Worm (Caenorhabditis elegans) whole organism, midembryonic: ENCODE data around the gene ZC477.7.

Experiments used
- T22C8.4 ChIP-seq: fragments of 200-800 bp; sonication (Bioruptor generic); IDR thresholded peaks from 2 replicates; pipeline ENCODE4 v1.3.6; 2022; ENCODE audit warnings: missing genetic modification characterization, missing compliant biosample characterization
- cog-1 ChIP-seq: sonication (generic microtip); optimal IDR thresholded peaks from 2 replicates; lab custom pipeline; 2016; ENCODE audit warnings: missing genetic modification characterization, missing compliant biosample characterization
- flt-1 ChIP-seq: fragments of 200-800 bp; sonication (Bioruptor generic); IDR thresholded peaks from 2 replicates; pipeline ENCODE4 v1.3.6; 2022; ENCODE audit warnings: missing genetic modification characterization, missing compliant biosample characterization
- klf-2 ChIP-seq: fragments of 200-800 bp; sonication (Bioruptor generic); conservative IDR thresholded peaks from 2 replicates; pipeline ENCODE4 v1.3.6; 2022; ENCODE audit warnings: missing genetic modification reagents, missing genetic modification characterization, missing compliant biosample characterization
- med-1 ChIP-seq: sonication (generic microtip); optimal IDR thresholded peaks from 2 replicates; lab custom pipeline; 2017; ENCODE audit warnings: missing genetic modification characterization, mild to moderate bottlenecking, missing compliant biosample characterization, antibody characterized with exemption, missing genetic modification reagents; ENCODE audit not compliant: insufficient read depth
- ref-1 ChIP-seq: fragments of 200-800 bp; sonication (Bioruptor generic); conservative IDR thresholded peaks from 2 replicates; pipeline ENCODE4 v1.3.6; 2022; ENCODE audit warnings: missing genetic modification reagents, missing genetic modification characterization, missing compliant biosample characterization
- tab-1 ChIP-seq: fragments of 200-800 bp; sonication (Bioruptor generic); IDR thresholded peaks from 2 replicates; pipeline ENCODE4 v1.3.6; 2022; ENCODE audit warnings: missing genetic modification characterization, missing compliant biosample characterization
- ztf-23 ChIP-seq: fragments of 200-800 bp; sonication (Bioruptor generic); IDR thresholded peaks from 2 replicates; pipeline ENCODE4 v1.3.6; 2022; ENCODE audit warnings: missing genetic modification reagents, missing genetic modification characterization, missing compliant biosample characterization
- ztf-29 ChIP-seq: fragments of 200-800 bp; sonication (Bioruptor generic); IDR thresholded peaks from 2 replicates; pipeline ENCODE4 v1.3.6; 2022; ENCODE audit warnings: missing genetic modification reagents, missing genetic modification characterization, missing compliant biosample characterization

Gene ZC477.7

ce11 chrIV:7098509-7099065 is 12.7 kb downstream of the ZC477.7 start, which contains the start of gene ZC477.4:
ZC477.4 (minus strand) TSS chrIV:7098784.
- TF ChIP-seq tab-1 (GFP tag; lab: Robert Waterston, UW), result no peak
- TF ChIP-seq ztf-29, result no peak
- no peak for TF ChIP-seq ref-1 (GFP tag; lab: Robert Waterston, UW)
- TF ChIP-seq ztf-23 (GFP tag; lab: Robert Waterston, UW), result no peak
- TF ChIP-seq cog-1, result no peak
- TF ChIP-seq klf-2 (GFP tag; lab: Robert Waterston, UW), result no peak
- no peak for TF ChIP-seq flt-1 (GFP tag; lab: Robert Waterston, UW)
- no peak for TF ChIP-seq med-1 (GFP tag; lab: Kevin White, UChicago)
- TF ChIP-seq T22C8.4 (GFP tag; lab: Robert Waterston, UW), result no peak

ce11 chrIV:7097450-7097849 is 13.8 kb downstream of the ZC477.7 start:
- TF ChIP-seq flt-1 (GFP tag; lab: Robert Waterston, UW) (no peak), cog-1 (no peak), ztf-23 (GFP tag; lab: Robert Waterston, UW) (no peak), ref-1 (GFP tag; lab: Robert Waterston, UW) (no peak), med-1 (GFP tag; lab: Kevin White, UChicago) (no peak), T22C8.4 (GFP tag; lab: Robert Waterston, UW) (no peak), ztf-29 (no peak), tab-1 (GFP tag; lab: Robert Waterston, UW) (no peak), klf-2 (GFP tag; lab: Robert Waterston, UW) (no peak)

- TF ChIP-seq cog-1 (no peak), ztf-29 (no peak), flt-1 (GFP tag; lab: Robert Waterston, UW) (no peak), med-1 (GFP tag; lab: Kevin White, UChicago) (no peak), tab-1 (GFP tag; lab: Robert Waterston, UW) (no peak), klf-2 (GFP tag; lab: Robert Waterston, UW) (no peak), T22C8.4 (GFP tag; lab: Robert Waterston, UW) (no peak), ref-1 (GFP tag; lab: Robert Waterston, UW) (no peak), ztf-23 (GFP tag; lab: Robert Waterston, UW) (no peak)
These were observed 15.2 kb downstream of the ZC477.7 start for ce11 chrIV:7096097-7096496.

ce11 chrIV:7095396-7095964 is 15.8 kb downstream of the ZC477.7 start:
- TF ChIP-seq med-1 (GFP tag; lab: Kevin White, UChicago) (no peak), ref-1 (GFP tag; lab: Robert Waterston, UW) (no peak), tab-1 (GFP tag; lab: Robert Waterston, UW) (no peak), ztf-29 (no peak), klf-2 (GFP tag; lab: Robert Waterston, UW) (no peak), flt-1 (GFP tag; lab: Robert Waterston, UW) (no peak), cog-1 (no peak), T22C8.4 (GFP tag; lab: Robert Waterston, UW) (no peak), ztf-23 (GFP tag; lab: Robert Waterston, UW) (no peak)

- TF ChIP-seq ztf-23 (GFP tag; lab: Robert Waterston, UW) (no peak), klf-2 (GFP tag; lab: Robert Waterston, UW) (no peak), T22C8.4 (GFP tag; lab: Robert Waterston, UW) (no peak)
These were observed 17.0 kb downstream of the ZC477.7 start, which contains the start of gene deb-1 for ce11 chrIV:7094216-7094758. deb-1 (minus strand) TSS chrIV:7094266.

DNA sequence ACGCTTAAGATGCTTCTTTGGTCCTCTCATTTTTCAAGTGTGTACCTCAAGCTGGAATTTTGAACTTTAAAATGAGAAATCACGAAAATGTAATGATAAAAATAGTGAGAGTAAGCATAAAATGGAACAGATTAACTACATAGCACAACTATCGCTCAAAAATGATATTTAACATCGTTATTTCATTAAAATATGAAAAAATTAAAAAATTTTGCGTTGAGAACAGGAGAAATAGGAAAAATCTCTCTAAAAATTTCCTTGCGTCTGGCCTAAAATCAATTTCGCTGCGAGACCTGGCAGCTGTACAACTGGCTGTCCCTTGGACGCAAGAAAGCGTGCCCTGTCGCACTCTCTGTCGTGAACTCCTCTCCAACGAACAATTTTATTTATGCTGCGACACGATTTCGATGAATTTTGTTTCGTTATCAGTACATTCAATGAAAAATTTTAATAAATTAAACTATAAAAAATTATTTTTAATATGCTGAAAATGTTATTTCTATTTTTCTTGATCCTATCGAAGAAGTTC is 26.6 kb downstream of the ZC477.7 start, which contains the start of gene rps-4:
Gene rps-4, minus strand, starts transcription at position 51 of the 529 bp plus-strand sequence.
- TF ChIP-seq flt-1 (GFP tag; lab: Robert Waterston, UW) (peak; percentile 83), cog-1 (peak; percentile 61), tab-1 (GFP tag; lab: Robert Waterston, UW) (no peak)

DNA sequence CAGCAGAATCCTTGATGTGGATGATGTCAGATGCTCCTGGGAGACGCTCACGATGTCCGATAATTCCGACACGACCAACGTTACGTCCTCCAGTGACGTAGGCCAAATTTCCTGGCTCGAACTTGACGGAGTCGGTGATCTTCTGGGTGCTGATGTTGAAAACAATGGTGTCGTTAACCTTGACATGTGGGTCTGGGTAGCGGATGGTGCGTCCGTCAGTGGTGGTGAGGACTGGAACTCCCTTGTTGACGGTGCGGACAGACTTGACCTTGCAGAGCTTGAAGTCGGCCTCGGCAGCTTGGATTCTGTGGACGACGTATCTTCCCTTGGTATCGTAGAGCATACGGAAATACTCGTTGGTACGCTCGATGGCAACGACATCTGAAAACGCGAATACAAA is 27.3 kb downstream of the ZC477.7 start:
- TF ChIP-seq flt-1 (GFP tag; lab: Robert Waterston, UW) (no peak), klf-2 (GFP tag; lab: Robert Waterston, UW) (no peak), cog-1 (no peak), tab-1 (GFP tag; lab: Robert Waterston, UW) (no peak), ztf-29 (no peak), ztf-23 (GFP tag; lab: Robert Waterston, UW) (no peak), ref-1 (GFP tag; lab: Robert Waterston, UW) (no peak), T22C8.4 (GFP tag; lab: Robert Waterston, UW) (no peak)

DNA sequence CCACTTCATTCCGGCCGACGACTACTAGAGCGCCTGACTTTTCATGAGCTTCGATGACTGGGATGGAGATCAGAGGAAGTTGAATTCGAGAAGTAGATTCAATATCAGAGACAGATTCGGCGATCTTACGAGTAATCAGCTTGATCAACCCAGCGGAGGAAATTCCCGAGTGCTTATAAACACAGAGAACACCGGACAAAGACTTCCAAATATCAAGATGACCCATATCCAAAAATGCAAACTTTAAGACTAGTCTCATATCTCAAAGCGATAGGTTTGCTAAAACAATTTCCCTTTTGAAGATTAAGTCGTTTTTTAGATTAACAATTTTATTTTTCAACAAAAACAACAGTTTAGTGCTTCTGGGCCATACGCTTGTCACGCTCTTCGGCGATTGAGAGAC is 27.9 kb downstream of the ZC477.7 start, which contains the start of gene Y43B11AR.3:
Gene Y43B11AR.3, minus strand, starts transcription at position 335 of the 403 bp plus-strand sequence.
- TF ChIP-seq flt-1 (GFP tag; lab: Robert Waterston, UW) (peak; percentile 32; the same call in 1 of the 2 replicates), tab-1 (GFP tag; lab: Robert Waterston, UW) (no peak)

ce11 chrIV:7081214-7081613 is 30.0 kb downstream of the ZC477.7 start, which contains the start of gene Y43B11AR.1:
Y43B11AR.1 (plus strand) TSS chrIV:7081514.
- TF ChIP-seq klf-2 (GFP tag; lab: Robert Waterston, UW) (no peak), tab-1 (GFP tag; lab: Robert Waterston, UW) (no peak), T22C8.4 (GFP tag; lab: Robert Waterston, UW) (no peak), ref-1 (GFP tag; lab: Robert Waterston, UW) (no peak), cog-1 (no peak), med-1 (GFP tag; lab: Kevin White, UChicago) (no peak)
